Fruit fly (Drosophila melanogaster) whole organism, embryonic: Measurements from ENCODE around the gene ppk7.

Source experiments
- Atf6 ChIP-seq: fragments of 200-800 bp; sonication (Bioruptor generic); IDR thresholded peaks from 2 replicates; pipeline ENCODE4 v1.3.6; 2022; ENCODE audit warnings: missing biosample characterization, missing genetic modification characterization
- Blimp-1 ChIP-seq: fragments of 200-800 bp; sonication (Bioruptor generic); optimal IDR thresholded peaks from 3 replicates; lab custom pipeline; 2018; ENCODE audit warnings: missing biosample characterization, missing genetic modification characterization, mild to moderate bottlenecking, moderate library complexity, missing genetic modification reagents
- CG11695 ChIP-seq: fragments of 200-800 bp; sonication (Bioruptor generic); IDR thresholded peaks from 3 replicates; pipeline ENCODE4 v1.3.6; 2022; ENCODE audit warnings: missing biosample characterization, missing genetic modification characterization
- CG12219 ChIP-seq: fragments of 200-800 bp; sonication (Bioruptor generic); optimal IDR thresholded peaks from 3 replicates; lab custom pipeline; 2018; ENCODE audit warnings: missing biosample characterization, mild to moderate bottlenecking, missing genetic modification characterization
- CG1233 ChIP-seq: fragments of 200-800 bp; sonication (Bioruptor generic); optimal IDR thresholded peaks from 4 replicates; lab custom pipeline; 2018; ENCODE audit warnings: missing biosample characterization, mild to moderate bottlenecking, missing genetic modification characterization
- CG13296 ChIP-seq: fragments of 200-800 bp; sonication (Bioruptor generic); optimal IDR thresholded peaks from 3 replicates; lab custom pipeline; 2018; ENCODE audit warnings: missing biosample characterization, mild to moderate bottlenecking, missing genetic modification characterization
- CG14050 ChIP-seq: fragments of 200-800 bp; sonication (Bioruptor generic); IDR thresholded peaks from 3 replicates; pipeline ENCODE4 v1.3.6; 2022; ENCODE audit warnings: missing biosample characterization, missing genetic modification characterization
- CG17612 ChIP-seq: fragments of 200-800 bp; sonication (Bioruptor generic); IDR thresholded peaks from 2 replicates; pipeline ENCODE4 v1.3.6; 2022; ENCODE audit warnings: missing biosample characterization, missing genetic modification characterization
- CG2199 ChIP-seq: fragments of 200-800 bp; sonication (Bioruptor generic); IDR thresholded peaks from 3 replicates; pipeline ENCODE4 v1.3.6; 2022; ENCODE audit warnings: missing biosample characterization, missing genetic modification characterization
- CG2202 ChIP-seq: fragments of 200-800 bp; sonication (Bioruptor generic); optimal IDR thresholded peaks from 2 replicates; lab custom pipeline; 2018; ENCODE audit warnings: missing biosample characterization, mild to moderate bottlenecking, missing genetic modification characterization
- CG30403 ChIP-seq: fragments of 200-800 bp; sonication (Bioruptor generic); optimal IDR thresholded peaks from 3 replicates; lab custom pipeline; 2016; ENCODE audit warnings: missing biosample characterization, missing genetic modification characterization
- CG3995 ChIP-seq: fragments of 200-800 bp; sonication (Bioruptor generic); optimal IDR thresholded peaks from 3 replicates; lab custom pipeline; 2016; ENCODE audit warnings: missing biosample characterization, missing genetic modification characterization
- CG9797 ChIP-seq: fragments of 200-800 bp; sonication (Bioruptor generic); optimal IDR thresholded peaks from 3 replicates; lab custom pipeline; 2018; ENCODE audit warnings: missing biosample characterization, mild to moderate bottlenecking, missing genetic modification characterization
- CoRest ChIP-seq: fragments of 200-800 bp; sonication (Bioruptor generic); optimal IDR thresholded peaks from 3 replicates; lab custom pipeline; 2018; ENCODE audit warnings: missing biosample characterization, mild to moderate bottlenecking, missing genetic modification characterization, moderate library complexity
- HHEX ChIP-seq: fragments of 200-800 bp; sonication (Bioruptor generic); optimal IDR thresholded peaks from 3 replicates; lab custom pipeline; 2017; ENCODE audit warnings: missing biosample characterization, mild to moderate bottlenecking, missing genetic modification characterization, missing genetic modification reagents
- Hey ChIP-seq: fragments of 200-800 bp; sonication (Bioruptor generic); optimal IDR thresholded peaks from 3 replicates; lab custom pipeline; 2018; ENCODE audit warnings: missing biosample characterization, mild to moderate bottlenecking, missing genetic modification characterization
- Hmx ChIP-seq: fragments of 200-800 bp; sonication (Bioruptor generic); optimal IDR thresholded peaks from 2 replicates; lab custom pipeline; 2016; ENCODE audit warnings: missing biosample characterization, missing genetic modification characterization
- Hr78 ChIP-seq, 2 experiments: fragments of 200-800 bp in 1 of 2; fragments of >200 bp in 1 of 2; sonication (Bioruptor generic) in 1 of 2; optimal IDR thresholded peaks; 2 replicates each; lab custom pipeline; 2017 to 2019; ENCODE audit warnings: missing biosample characterization in 2 of 2, missing genetic modification characterization in 2 of 2, mild to moderate bottlenecking in 1 of 2, moderate library complexity in 1 of 2
- Nf-YB ChIP-seq: fragments of 200-800 bp; sonication (Bioruptor generic); optimal IDR thresholded peaks from 3 replicates; lab custom pipeline; 2019; ENCODE audit warnings: missing biosample characterization, mild to moderate bottlenecking, missing genetic modification characterization, moderate library complexity
- Pdp1 ChIP-seq, 2 experiments: fragments of 200-800 bp; sonication (Bioruptor generic); optimal IDR thresholded peaks; 3 replicates each; lab custom pipeline; 2016; ENCODE audit warnings: missing biosample characterization in 2 of 2, missing genetic modification characterization in 2 of 2, mild to moderate bottlenecking in 1 of 2, moderate library complexity in 1 of 2
- Rx ChIP-seq: fragments of 200-800 bp; sonication (Bioruptor generic); IDR thresholded peaks from 2 replicates; pipeline ENCODE4 v1.3.6; 2022; ENCODE audit warnings: missing biosample characterization, missing genetic modification characterization
- Vsx1 ChIP-seq: fragments of 200-800 bp; sonication (Bioruptor generic); optimal IDR thresholded peaks from 2 replicates; lab custom pipeline; 2017; ENCODE audit warnings: missing biosample characterization, mild to moderate bottlenecking, missing genetic modification characterization, missing genetic modification reagents
- bowl ChIP-seq: fragments of 200-800 bp; sonication (Bioruptor generic); IDR thresholded peaks from 2 replicates; pipeline ENCODE4 v1.3.6; 2022; ENCODE audit warnings: missing biosample characterization, missing genetic modification characterization
- btn ChIP-seq: fragments of 200-800 bp; sonication (Bioruptor generic); optimal IDR thresholded peaks from 2 replicates; lab custom pipeline; 2016; ENCODE audit warnings: missing biosample characterization, missing genetic modification characterization
- cad ChIP-seq: fragments of >200 bp; optimal IDR thresholded peaks from 2 replicates; lab custom pipeline; 2017; ENCODE audit warnings: missing biosample characterization, missing genetic modification characterization
- chinmo ChIP-seq: fragments of 200-800 bp; sonication (Bioruptor generic); IDR thresholded peaks from 4 replicates; pipeline ENCODE4 v1.3.6; 2022; ENCODE audit warnings: missing biosample characterization, missing genetic modification characterization; ENCODE audit not compliant: partially characterized antibody
- dpn ChIP-seq, 2 experiments: fragments of 200-800 bp; sonication (Bioruptor generic); optimal IDR thresholded peaks; 3 replicates each; lab custom pipeline; 2016; ENCODE audit warnings: missing biosample characterization in 2 of 2, missing genetic modification characterization in 2 of 2
- fru ChIP-seq: fragments of >200 bp; optimal IDR thresholded peaks from 2 replicates; lab custom pipeline; 2017
- gem ChIP-seq: fragments of 200-800 bp; sonication (Bioruptor generic); optimal IDR thresholded peaks from 2 replicates; lab custom pipeline; 2019; ENCODE audit warnings: missing biosample characterization, mild to moderate bottlenecking, missing genetic modification characterization, moderate library complexity
- grau ChIP-seq: fragments of 200-800 bp; optimal IDR thresholded peaks from 3 replicates; lab custom pipeline; 2019; ENCODE audit warnings: missing biosample characterization, mild to moderate bottlenecking, missing genetic modification characterization, moderate library complexity
- hbn ChIP-seq: fragments of 200-800 bp; sonication (Bioruptor generic); IDR thresholded peaks from 2 replicates; pipeline ENCODE4 v1.3.6; 2022; ENCODE audit warnings: missing biosample characterization, missing genetic modification characterization; ENCODE audit not compliant: partially characterized antibody
- kah ChIP-seq: fragments of 200-800 bp; sonication (Bioruptor generic); optimal IDR thresholded peaks from 2 replicates; lab custom pipeline; 2018; ENCODE audit warnings: missing biosample characterization, mild to moderate bottlenecking, missing genetic modification characterization
- lab ChIP-seq: fragments of 200-800 bp; sonication (Bioruptor generic); optimal IDR thresholded peaks from 3 replicates; lab custom pipeline; 2017; ENCODE audit warnings: missing biosample characterization, missing genetic modification characterization, mild to moderate bottlenecking, moderate library complexity, missing genetic modification reagents
- lola ChIP-seq, 3 experiments: fragments of >200 bp in 2 of 3; fragments of 200-800 bp in 1 of 3; sonication (Bioruptor generic) in 1 of 3; optimal IDR thresholded peaks; 2 replicates each; lab custom pipeline; 2017 to 2019; ENCODE audit warnings: missing biosample characterization in 3 of 3, missing genetic modification characterization in 3 of 3, mild to moderate bottlenecking in 1 of 3, moderate library complexity in 1 of 3
- lov ChIP-seq, 2 experiments: fragments of 200-800 bp in 1 of 2; fragments of >200 bp in 1 of 2; sonication (Bioruptor generic) in 1 of 2; IDR thresholded peaks in 1 of 2; optimal IDR thresholded peaks in 1 of 2; 2 replicates in 1 of 2; 3 replicates in 1 of 2; pipeline versions ENCODE4 v1.3.6 to Lab custom; 2017 to 2022; ENCODE audit warnings: missing biosample characterization in 1 of 2, missing genetic modification characterization in 1 of 2
- nerfin-1 ChIP-seq: fragments of 200-800 bp; sonication (Bioruptor generic); optimal IDR thresholded peaks from 3 replicates; lab custom pipeline; 2019; ENCODE audit warnings: missing biosample characterization, mild to moderate bottlenecking, missing genetic modification characterization, moderate library complexity
- nom ChIP-seq: fragments of 200-800 bp; sonication (Bioruptor generic); optimal IDR thresholded peaks from 2 replicates; lab custom pipeline; 2017; ENCODE audit warnings: missing biosample characterization, missing genetic modification characterization, mild to moderate bottlenecking, moderate library complexity, missing genetic modification reagents
- odd ChIP-seq: fragments of 200-800 bp; sonication (Bioruptor generic); optimal IDR thresholded peaks from 2 replicates; lab custom pipeline; 2017; ENCODE audit warnings: missing biosample characterization, mild to moderate bottlenecking, missing genetic modification characterization
- pan ChIP-seq, 4 experiments: fragments of >200 bp in 3 of 4; fragments of 200-800 bp in 1 of 4; sonication (Bioruptor generic) in 1 of 4; optimal IDR thresholded peaks in 3 of 4; IDR thresholded peaks in 1 of 4; 2 replicates each; pipeline versions ENCODE4 v1.3.6 to Lab custom; 2017 to 2022; ENCODE audit warnings: missing biosample characterization in 2 of 4, missing genetic modification characterization in 2 of 4, mixed read lengths in 1 of 4
- pfk ChIP-seq: fragments of 200-800 bp; sonication (Bioruptor generic); optimal IDR thresholded peaks from 2 replicates; lab custom pipeline; 2018; ENCODE audit warnings: missing biosample characterization, mild to moderate bottlenecking, missing genetic modification characterization, moderate library complexity
- psq ChIP-seq: fragments of 200-800 bp; sonication (Bioruptor generic); optimal IDR thresholded peaks from 2 replicates; lab custom pipeline; 2017; ENCODE audit warnings: missing biosample characterization, missing genetic modification characterization
- ranshi ChIP-seq: fragments of 200-800 bp; sonication (Bioruptor generic); IDR thresholded peaks from 2 replicates; pipeline ENCODE4 v1.3.6; 2022; ENCODE audit warnings: missing biosample characterization, missing genetic modification characterization
- schlank ChIP-seq: fragments of 200-800 bp; sonication (Bioruptor generic); optimal IDR thresholded peaks from 2 replicates; lab custom pipeline; 2018; ENCODE audit warnings: missing biosample characterization, mild to moderate bottlenecking, missing genetic modification characterization
- sd ChIP-seq: fragments of 200-800 bp; sonication (Bioruptor generic); optimal IDR thresholded peaks from 3 replicates; lab custom pipeline; 2018; ENCODE audit warnings: missing biosample characterization, mild to moderate bottlenecking, missing genetic modification characterization, moderate library complexity
- sens ChIP-seq: fragments of 200-800 bp; sonication (Bioruptor generic); peaks from one replicate; lab custom pipeline; 2016; ENCODE audit warnings: missing biosample characterization, missing genetic modification characterization
- so ChIP-seq: fragments of 200-800 bp; sonication (Bioruptor generic); IDR thresholded peaks from 3 replicates; pipeline ENCODE4 v1.3.6; 2022; ENCODE audit warnings: missing biosample characterization, missing genetic modification characterization
- vvl ChIP-seq: fragments of 200-800 bp; sonication (Bioruptor generic); IDR thresholded peaks from 2 replicates; pipeline ENCODE4 v1.3.6; 2022; ENCODE audit warnings: missing biosample characterization, missing genetic modification characterization
- wor ChIP-seq: fragments of 200-800 bp; sonication (Bioruptor generic); IDR thresholded peaks from 2 replicates; pipeline ENCODE4 v1.3.6; 2022; ENCODE audit warnings: missing biosample characterization, missing genetic modification characterization

ppk7 gene

DNA sequence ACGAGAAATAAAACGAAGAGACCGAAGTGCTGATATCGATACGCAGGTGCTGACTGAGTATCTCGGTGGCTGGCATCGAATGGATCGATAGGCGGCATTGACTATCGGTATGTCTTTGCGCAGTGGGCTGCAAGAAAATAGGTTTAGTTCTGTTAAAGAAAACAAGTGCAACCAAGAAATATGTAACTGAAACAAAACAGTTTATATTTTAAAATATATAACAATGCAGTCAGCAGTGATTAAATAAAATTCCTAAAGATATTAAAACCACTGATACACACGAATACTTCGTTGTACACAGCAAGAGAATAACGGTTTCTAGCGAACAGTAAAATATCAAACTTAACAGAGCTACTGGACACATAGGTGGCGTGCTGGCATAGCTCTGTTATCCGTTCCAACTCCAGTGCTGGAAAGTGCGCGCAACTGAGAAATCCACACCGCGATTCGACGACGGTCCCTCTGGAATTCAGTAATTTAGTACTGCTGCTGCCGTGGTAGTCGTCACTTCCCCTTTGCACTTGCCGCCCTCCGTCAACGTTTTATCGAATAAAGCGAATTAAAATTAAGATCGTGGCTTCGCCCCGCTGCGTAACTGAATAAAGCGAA is 15.7 kb downstream of the ppk7 start, which contains the start of the genes Pez and Cpr (continued):
- peak; percentile 36; the same call in 1 of the 2 replicates for TF ChIP-seq ranshi (GFP tag; lab: Robert Waterston, UW)
- TF ChIP-seq pan (optimal IDR thresholded peaks at IDR 0.05; lab: Kevin White, UChicago): no peak
- peak in 1 of 2 experiments; percentile 24 for TF ChIP-seq pan (GFP tag; optimal IDR thresholded peaks at IDR 0.05 in 1 of 2, IDR thresholded peaks at IDR 0.05 in 1 of 2)
- TF ChIP-seq dpn (GFP tag; optimal IDR thresholded peaks at IDR 0.05; lab: Kevin White, UChicago): peak; percentile 51 to 68
- TF ChIP-seq CoRest (tag; lab: Kevin White, UChicago): peak; percentile 45
- no peak for TF ChIP-seq CG14050 (GFP tag; lab: Robert Waterston, UW)
- no peak for TF ChIP-seq CG2199 (GFP tag; lab: Robert Waterston, UW)
- TF ChIP-seq Hey (tag; lab: Kevin White, UChicago): no peak
- TF ChIP-seq sd (tag; lab: Kevin White, UChicago): peak; percentile 49
- no peak for TF ChIP-seq lov (optimal IDR thresholded peaks at IDR 0.05; lab: Kevin White, UChicago)
- no peak for TF ChIP-seq lov (GFP tag; IDR thresholded peaks at IDR 0.05; lab: Robert Waterston, UW)
- TF ChIP-seq Vsx1 (GFP tag; lab: Kevin White, UChicago): no peak
- no peak for TF ChIP-seq Atf6 (GFP tag; lab: Robert Waterston, UW)
- TF ChIP-seq sens (GFP tag; lab: Kevin White, UChicago): peak; percentile 73
- peak; percentile 10 to 27 for TF ChIP-seq Pdp1 (GFP tag; optimal IDR thresholded peaks at IDR 0.05; lab: Kevin White, UChicago)
- TF ChIP-seq hbn: peak; percentile 76
- TF ChIP-seq odd: peak; percentile 60
- no peak for TF ChIP-seq schlank (tag; lab: Kevin White, UChicago)
- peak; percentile 14 for TF ChIP-seq HHEX (GFP tag; lab: Kevin White, UChicago)
- TF ChIP-seq Rx (GFP tag; lab: Robert Waterston, UW): no peak
- TF ChIP-seq CG17612 (GFP tag; lab: Robert Waterston, UW): no peak
- TF ChIP-seq vvl: peak; percentile 55
- peak; percentile 50 for TF ChIP-seq CG13296 (GFP tag; lab: Kevin White, UChicago)
- TF ChIP-seq pfk: peak; percentile 1
- TF ChIP-seq lola (GFP tag; optimal IDR thresholded peaks at IDR 0.05; lab: Kevin White, UChicago): no peak
- no peak for TF ChIP-seq Nf-YB (GFP tag; lab: Kevin White, UChicago)
- no peak for TF ChIP-seq Blimp-1
- no peak for TF ChIP-seq CG11695 (GFP tag; lab: Robert Waterston, UW)
- TF ChIP-seq bowl (GFP tag; lab: Robert Waterston, UW): no peak
- no peak for TF ChIP-seq kah (GFP tag; lab: Kevin White, UChicago)
- no peak for TF ChIP-seq fru (lab: Kevin White, UChicago)
- TF ChIP-seq nerfin-1 (tag; lab: Kevin White, UChicago): no peak
- TF ChIP-seq btn (GFP tag; lab: Kevin White, UChicago): peak; percentile 17
- TF ChIP-seq gem (tag; lab: Kevin White, UChicago): no peak
- TF ChIP-seq CG9797 (GFP tag; lab: Kevin White, UChicago): peak; percentile 80
- peak; percentile 42 for TF ChIP-seq CG30403 (GFP tag; lab: Kevin White, UChicago)
- TF ChIP-seq Hr78 (GFP tag; optimal IDR thresholded peaks at IDR 0.05; lab: Kevin White, UChicago): no peak
- TF ChIP-seq nom (GFP tag; lab: Kevin White, UChicago): no peak
- peak; percentile 30 for TF ChIP-seq CG3995
- TF ChIP-seq grau (tag; lab: Kevin White, UChicago): no peak
- no peak for TF ChIP-seq cad (GFP tag; lab: Kevin White, UChicago)
- TF ChIP-seq so (GFP tag; lab: Robert Waterston, UW): peak; percentile 61; the same call in 1 of the 3 replicates
- TF ChIP-seq wor (GFP tag; lab: Robert Waterston, UW): no peak
- TF ChIP-seq psq (GFP tag; lab: Kevin White, UChicago): no peak
- peak; percentile 70 for TF ChIP-seq lab (GFP tag; lab: Kevin White, UChicago)
- TF ChIP-seq CG12219 (GFP tag; lab: Kevin White, UChicago): no peak
- TF ChIP-seq CG1233 (GFP tag; lab: Kevin White, UChicago): no peak
- TF ChIP-seq CG2202: no peak
- peak; percentile 47; the same call in 2 of the 4 replicates for TF ChIP-seq chinmo (GFP tag; lab: Robert Waterston, UW)
- no peak for TF ChIP-seq Hmx (GFP tag; lab: Kevin White, UChicago)
